Worm (Caenorhabditis elegans): ENCODE results near the gene ulp-1.
A peak's percentile ranks its signal among the peaks of the same experiment; 100 is the strongest.

The ulp-1 gene

DNA sequence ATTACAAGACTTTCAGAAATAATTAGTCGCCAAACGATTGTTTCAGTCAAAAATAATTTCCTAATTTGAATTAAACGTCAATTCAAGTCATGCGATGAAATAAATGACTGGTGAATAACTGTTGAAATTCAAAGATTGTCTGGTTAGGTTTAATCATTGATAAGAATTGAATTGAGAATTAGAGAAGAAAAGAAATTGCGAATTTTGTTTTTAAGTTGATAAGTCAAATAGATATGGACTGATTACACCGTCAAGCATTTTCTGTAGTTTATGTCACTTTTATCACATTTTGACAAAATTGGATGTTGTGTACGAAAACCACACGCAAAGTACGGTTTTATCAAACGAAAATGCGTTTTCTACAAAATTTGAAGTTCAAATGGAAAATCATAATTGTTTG is 31.7 kb upstream of the ulp-1 start:
- peak in 1 of 2 experiments; percentile 35 for TF ChIP-seq lsy-2 (tag; optimal IDR thresholded peaks at IDR 0.05)
- peak; percentile 3 for TF ChIP-seq lir-3 (tag; optimal IDR thresholded peaks at IDR 0.05; ENCODE audit: poor library complexity)
- TF ChIP-seq elt-2 (tag; optimal IDR thresholded peaks at IDR 0.05) = peak; percentile 93
- TF ChIP-seq fos-1 (tag; optimal IDR thresholded peaks at IDR 0.05) = no peak
- no peak for TF ChIP-seq ceh-8 (GFP tag; optimal IDR thresholded peaks at IDR 0.05)
- TF ChIP-seq nhr-84 (tag; optimal IDR thresholded peaks at IDR 0.05) = no peak
- no peak for TF ChIP-seq nhr-237 (tag; optimal IDR thresholded peaks at IDR 0.05)
- TF ChIP-seq nhr-90 (tag; optimal IDR thresholded peaks at IDR 0.05; ENCODE audit: poor library complexity) = peak; percentile 40
- TF ChIP-seq nhr-85 (tag) = peak; percentile 72
- TF ChIP-seq snu-23 (GFP tag; optimal IDR thresholded peaks at IDR 0.05) = peak; percentile 18
- TF ChIP-seq zag-1 (tag; optimal IDR thresholded peaks at IDR 0.05) = no peak
- TF ChIP-seq tlp-1 (tag; optimal IDR thresholded peaks at IDR 0.05) = peak; percentile 40
- no peak for TF ChIP-seq mdl-1 (tag; optimal IDR thresholded peaks at IDR 0.05)
- TF ChIP-seq nhr-20 (tag; optimal IDR thresholded peaks at IDR 0.05) = peak; percentile 73
- TF ChIP-seq lin-35 (GFP tag; optimal IDR thresholded peaks at IDR 0.05) = peak in 1 of 2 experiments; percentile 62
- TF ChIP-seq jun-1 (tag; optimal IDR thresholded peaks at IDR 0.05) = peak; percentile 12
- no peak for TF ChIP-seq ceh-63 (GFP tag; optimal IDR thresholded peaks at IDR 0.05)
- peak; percentile 50 for TF ChIP-seq nhr-71 (tag; optimal IDR thresholded peaks at IDR 0.05)
- TF ChIP-seq elt-3 (tag; optimal IDR thresholded peaks at IDR 0.05) = peak in 5 of 6 experiments; percentile 75 to 95 (median 83)
- no peak for TF ChIP-seq hpl-2 (GFP tag; optimal IDR thresholded peaks at IDR 0.05)
- no peak for TF ChIP-seq unc-30 (tag; optimal IDR thresholded peaks at IDR 0.05)
- TF ChIP-seq zip-4 (GFP tag; optimal IDR thresholded peaks at IDR 0.05) = no peak
- no peak for TF ChIP-seq lin-15B (tag; optimal IDR thresholded peaks at IDR 0.05)
- no peak for TF ChIP-seq fkh-8 (tag; optimal IDR thresholded peaks at IDR 0.05)
- TF ChIP-seq nhr-77 (tag; optimal IDR thresholded peaks at IDR 0.05) = no peak
- TF ChIP-seq C34B4.2 (tag; optimal IDR thresholded peaks at IDR 0.05) = no peak
- peak; percentile 78 for TF ChIP-seq pqm-1 (tag; optimal IDR thresholded peaks at IDR 0.05)
- no peak for TF ChIP-seq efl-1 (optimal IDR thresholded peaks at IDR 0.05)
- TF ChIP-seq efl-1 (GFP tag; optimal IDR thresholded peaks at IDR 0.05 in 1 of 2) = peak in 1 of 2 experiments; percentile 93
- peak; percentile 48 for TF ChIP-seq lin-14 (GFP tag; optimal IDR thresholded peaks at IDR 0.05)
- TF ChIP-seq nhr-19 (GFP tag; conservative IDR thresholded peaks at IDR 0.05) = 0 out of 2 replicates have a peak, but pooled peaks have one; percentile 11
- TF ChIP-seq aha-1 (tag; optimal IDR thresholded peaks at IDR 0.05) = no peak
- TF ChIP-seq ceh-90 (tag; optimal IDR thresholded peaks at IDR 0.05) = no peak
- no peak for TF ChIP-seq ztf-11 (tag; optimal IDR thresholded peaks at IDR 0.05)
- peak; percentile 4 for TF ChIP-seq tbx-2 (tag; optimal IDR thresholded peaks at IDR 0.05)
- peak; percentile 3 for TF ChIP-seq C16A3.4 (tag; optimal IDR thresholded peaks at IDR 0.05)
- TF ChIP-seq xbp-1 (tag; optimal IDR thresholded peaks at IDR 0.05) = no peak

DNA sequence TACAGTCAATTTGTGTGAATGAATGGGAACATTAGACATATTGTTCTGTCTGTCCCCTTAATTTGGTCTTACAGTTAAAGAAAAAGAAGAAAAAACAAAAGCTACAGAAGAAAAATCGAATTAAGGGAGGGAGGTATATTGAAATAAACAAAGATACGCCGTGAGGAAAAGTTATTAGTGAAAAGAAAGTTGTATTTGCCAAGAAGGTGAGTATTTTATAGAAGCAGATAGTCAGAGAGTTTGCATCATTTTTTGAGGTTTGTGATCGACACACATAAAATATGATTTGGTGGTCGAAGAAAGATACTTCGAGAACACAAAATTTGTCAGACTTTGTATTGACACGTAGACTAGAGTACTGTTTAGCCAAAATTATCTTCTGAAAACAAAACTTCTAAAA is 30.8 kb upstream of the ulp-1 start:
- TF ChIP-seq nhr-20 (tag; optimal IDR thresholded peaks at IDR 0.05) (peak; percentile 62), blmp-1 (tag; optimal IDR thresholded peaks at IDR 0.05) (peak; percentile 35), nhr-77 (tag; optimal IDR thresholded peaks at IDR 0.05) (peak; percentile 61), ceh-8 (GFP tag; optimal IDR thresholded peaks at IDR 0.05) (peak; percentile 2), lin-14 (GFP tag; optimal IDR thresholded peaks at IDR 0.05) (peak; percentile 31), nhr-71 (tag; optimal IDR thresholded peaks at IDR 0.05) (peak; percentile 22), mep-1 (tag; optimal IDR thresholded peaks at IDR 0.05) (peak; percentile 26), snu-23 (GFP tag; optimal IDR thresholded peaks at IDR 0.05) (peak; percentile 28), dsc-1 (tag; optimal IDR thresholded peaks at IDR 0.05) (no peak), efl-1 (optimal IDR thresholded peaks at IDR 0.05) (no peak), efl-1 (GFP tag; optimal IDR thresholded peaks at IDR 0.05 in 1 of 2) (peak in 1 of 2 experiments; percentile 64), lin-35 (GFP tag; optimal IDR thresholded peaks at IDR 0.05) (peak in 1 of 2 experiments; percentile 18), mdl-1 (tag; optimal IDR thresholded peaks at IDR 0.05) (no peak), ceh-88 (GFP tag; IDR thresholded peaks at IDR 0.05) (no peak), ztf-4 (tag; optimal IDR thresholded peaks at IDR 0.05) (no peak)

Measured in whole organism, L1 larva.